Fruit fly (Drosophila melanogaster) whole organism, embryonic: Measurements from ENCODE around the gene CG5096.
A peak's percentile ranks its signal among the peaks of the same experiment; 100 is the strongest.

Source experiments
- ATbp ChIP-seq: fragments of 200-800 bp; sonication (Bioruptor generic); optimal IDR thresholded peaks from 2 replicates; lab custom pipeline; 2017; ENCODE audit warnings: missing biosample characterization, mild to moderate bottlenecking, missing genetic modification characterization, missing genetic modification reagents
- Ada2b ChIP-seq: fragments of 200-800 bp; sonication (Bioruptor generic); IDR thresholded peaks from 2 replicates; pipeline ENCODE4 v1.3.6; 2022; ENCODE audit warnings: missing biosample characterization, missing genetic modification characterization
- Bgb ChIP-seq: fragments of 200-800 bp; sonication (Bioruptor generic); IDR thresholded peaks from 2 replicates; pipeline ENCODE4 v1.3.6; 2022; ENCODE audit warnings: missing biosample characterization, missing genetic modification characterization; ENCODE audit not compliant: partially characterized antibody
- CG10959 ChIP-seq: fragments of 200-800 bp; sonication (Bioruptor generic); IDR thresholded peaks from 2 replicates; pipeline ENCODE4 v1.3.6; 2022; ENCODE audit warnings: missing biosample characterization, missing genetic modification characterization
- CG11695 ChIP-seq: fragments of 200-800 bp; sonication (Bioruptor generic); IDR thresholded peaks from 3 replicates; pipeline ENCODE4 v1.3.6; 2022; ENCODE audit warnings: missing biosample characterization, missing genetic modification characterization
- CG12391 ChIP-seq: fragments of 200-800 bp; sonication (Bioruptor generic); optimal IDR thresholded peaks from 3 replicates; lab custom pipeline; 2018; ENCODE audit warnings: missing biosample characterization, mild to moderate bottlenecking, missing genetic modification characterization, moderate library complexity
- CG14014 ChIP-seq: fragments of 200-800 bp; sonication (Bioruptor generic); IDR thresholded peaks from 2 replicates; pipeline ENCODE4 v1.3.6; 2022; ENCODE audit warnings: missing biosample characterization, missing genetic modification characterization
- CG14965 ChIP-seq: fragments of 200-800 bp; sonication (Bioruptor generic); optimal IDR thresholded peaks from 2 replicates; lab custom pipeline; 2016; ENCODE audit warnings: missing biosample characterization, missing genetic modification characterization, borderline replicate concordance
- CG16779 ChIP-seq: fragments of 200-800 bp; sonication (Bioruptor generic); IDR thresholded peaks from 2 replicates; pipeline ENCODE4 v1.3.6; 2022; ENCODE audit warnings: missing biosample characterization, missing genetic modification characterization
- CG1792 ChIP-seq: fragments of 200-800 bp; sonication (Bioruptor generic); optimal IDR thresholded peaks from 2 replicates; lab custom pipeline; 2016; ENCODE audit warnings: missing biosample characterization, missing genetic modification characterization
- CG18262 ChIP-seq: fragments of 200-800 bp; optimal IDR thresholded peaks from 3 replicates; lab custom pipeline; 2019; ENCODE audit warnings: missing biosample characterization, mild to moderate bottlenecking, missing genetic modification characterization, moderate library complexity
- CG18599 ChIP-seq: fragments of 200-800 bp; sonication (Bioruptor generic); optimal IDR thresholded peaks from 3 replicates; lab custom pipeline; 2017; ENCODE audit warnings: missing biosample characterization, missing genetic modification characterization, mild to moderate bottlenecking, moderate library complexity, missing genetic modification reagents
- CG2199 ChIP-seq: fragments of 200-800 bp; sonication (Bioruptor generic); IDR thresholded peaks from 3 replicates; pipeline ENCODE4 v1.3.6; 2022; ENCODE audit warnings: missing biosample characterization, missing genetic modification characterization
- CG2712 ChIP-seq: fragments of 200-800 bp; optimal IDR thresholded peaks from 3 replicates; lab custom pipeline; 2019; ENCODE audit warnings: missing biosample characterization, mild to moderate bottlenecking, missing genetic modification characterization, moderate library complexity
- CG34224 ChIP-seq: fragments of 200-800 bp; sonication (Bioruptor generic); IDR thresholded peaks from 3 replicates; pipeline ENCODE4 v1.3.6; 2022; ENCODE audit warnings: missing biosample characterization, missing genetic modification characterization; ENCODE audit not compliant: partially characterized antibody
- CG4404 ChIP-seq: fragments of 200-800 bp; sonication (Bioruptor generic); IDR thresholded peaks from 2 replicates; pipeline ENCODE4 v1.3.6; 2022; ENCODE audit warnings: missing biosample characterization, missing genetic modification characterization
- CG4617 ChIP-seq: fragments of 200-800 bp; sonication (Bioruptor generic); optimal IDR thresholded peaks from 3 replicates; lab custom pipeline; 2016; ENCODE audit warnings: missing biosample characterization, missing genetic modification characterization, borderline replicate concordance
- CG6175 ChIP-seq: fragments of 200-800 bp; sonication (Bioruptor generic); IDR thresholded peaks from 3 replicates; pipeline ENCODE4 v1.3.6; 2022; ENCODE audit warnings: missing biosample characterization, missing genetic modification characterization
- CG8388 ChIP-seq: fragments of 200-800 bp; sonication (Bioruptor generic); optimal IDR thresholded peaks from 2 replicates; lab custom pipeline; 2019; ENCODE audit warnings: missing biosample characterization, mild to moderate bottlenecking, missing genetic modification characterization, moderate library complexity
- CrebB ChIP-seq: fragments of 200-800 bp; sonication (Bioruptor generic); optimal IDR thresholded peaks from 3 replicates; lab custom pipeline; 2018; ENCODE audit warnings: missing biosample characterization, mild to moderate bottlenecking, missing genetic modification characterization
- Dbx ChIP-seq: fragments of 200-800 bp; sonication (Bioruptor generic); IDR thresholded peaks from 3 replicates; pipeline ENCODE4 v1.3.6; 2022; ENCODE audit warnings: missing biosample characterization, missing genetic modification characterization
- Doc2 ChIP-seq: fragments of 200-800 bp; sonication (Bioruptor generic); IDR thresholded peaks from 2 replicates; pipeline ENCODE4 v1.3.6; 2022; ENCODE audit warnings: missing biosample characterization, missing genetic modification characterization
- Nf-YA ChIP-seq: fragments of 200-800 bp; sonication (Bioruptor generic); IDR thresholded peaks from 2 replicates; pipeline ENCODE4 v1.3.6; 2022; ENCODE audit warnings: missing biosample characterization, missing genetic modification characterization
- Oli ChIP-seq: fragments of 200-800 bp; sonication (Bioruptor generic); optimal IDR thresholded peaks from 2 replicates; lab custom pipeline; 2018; ENCODE audit warnings: missing biosample characterization, mild to moderate bottlenecking, missing genetic modification characterization, moderate library complexity
- Optix ChIP-seq: fragments of 200-800 bp; sonication (Bioruptor generic); IDR thresholded peaks from 3 replicates; pipeline ENCODE4 v1.3.6; 2022; ENCODE audit warnings: missing biosample characterization, missing genetic modification characterization
- Sry-β ChIP-seq: fragments of 200-800 bp; sonication (Bioruptor generic); optimal IDR thresholded peaks from 2 replicates; lab custom pipeline; 2018; ENCODE audit warnings: missing biosample characterization, mild to moderate bottlenecking, missing genetic modification characterization, moderate library complexity
- Sry-δ ChIP-seq: fragments of 200-800 bp; sonication (Bioruptor generic); optimal IDR thresholded peaks from 2 replicates; lab custom pipeline; 2016; ENCODE audit warnings: missing biosample characterization, missing genetic modification characterization
- Taf1 ChIP-seq: fragments of 200-800 bp; sonication (Bioruptor generic); IDR thresholded peaks from 2 replicates; pipeline ENCODE4 v1.3.6; 2022; ENCODE audit warnings: missing biosample characterization, missing genetic modification characterization
- Usf ChIP-seq: fragments of 200-800 bp; sonication (Bioruptor generic); optimal IDR thresholded peaks from 2 replicates; lab custom pipeline; 2017; ENCODE audit warnings: missing genotype, missing biosample characterization, missing genetic modification characterization
- ab ChIP-seq: fragments of 200-800 bp; sonication (Bioruptor generic); optimal IDR thresholded peaks from 2 replicates; lab custom pipeline; 2016; ENCODE audit warnings: missing biosample characterization, missing genetic modification characterization
- bcd ChIP-seq: fragments of 200-800 bp; sonication (Bioruptor generic); optimal IDR thresholded peaks from 2 replicates; lab custom pipeline; 2017; ENCODE audit warnings: missing biosample characterization, mild to moderate bottlenecking, missing genetic modification characterization
- cato ChIP-seq: fragments of 200-800 bp; sonication (Bioruptor generic); optimal IDR thresholded peaks from 2 replicates; lab custom pipeline; 2016; ENCODE audit warnings: missing biosample characterization, missing genetic modification characterization, borderline replicate concordance
- chm ChIP-seq: fragments of 200-800 bp; sonication (Bioruptor generic); IDR thresholded peaks from 2 replicates; pipeline ENCODE4 v1.3.6; 2022; ENCODE audit warnings: missing biosample characterization, missing genetic modification characterization
- chn ChIP-seq: fragments of 200-800 bp; sonication (Bioruptor generic); optimal IDR thresholded peaks from 2 replicates; lab custom pipeline; 2016; ENCODE audit warnings: missing biosample characterization, missing genetic modification characterization
- dan ChIP-seq: fragments of 200-800 bp; sonication (Bioruptor generic); IDR thresholded peaks from 2 replicates; pipeline ENCODE4 v1.3.6; 2022; ENCODE audit warnings: missing biosample characterization, missing genetic modification characterization
- ewg ChIP-seq: fragments of 200-800 bp; sonication (Bioruptor generic); optimal IDR thresholded peaks from 3 replicates; lab custom pipeline; 2017; ENCODE audit warnings: mild to moderate bottlenecking, missing biosample characterization, missing genetic modification reagents, missing genetic modification characterization
- gsb ChIP-seq: fragments of 200-800 bp; sonication (Bioruptor generic); IDR thresholded peaks from 2 replicates; pipeline ENCODE4 v1.3.6; 2022; ENCODE audit warnings: missing biosample characterization, missing genetic modification characterization
- jumu ChIP-seq: fragments of 200-800 bp; sonication (Bioruptor generic); optimal IDR thresholded peaks from 3 replicates; lab custom pipeline; 2016; ENCODE audit warnings: missing biosample characterization, missing genetic modification characterization
- kni ChIP-seq: fragments of 200-800 bp; sonication (Bioruptor generic); optimal IDR thresholded peaks from 3 replicates; lab custom pipeline; 2017; ENCODE audit warnings: mild to moderate bottlenecking, missing biosample characterization, missing genetic modification reagents, missing genetic modification characterization
- nom ChIP-seq: fragments of 200-800 bp; sonication (Bioruptor generic); optimal IDR thresholded peaks from 2 replicates; lab custom pipeline; 2017; ENCODE audit warnings: missing biosample characterization, missing genetic modification characterization, mild to moderate bottlenecking, moderate library complexity, missing genetic modification reagents
- org-1 ChIP-seq: fragments of 200-800 bp; sonication (Bioruptor generic); optimal IDR thresholded peaks from 2 replicates; lab custom pipeline; 2017; ENCODE audit warnings: missing biosample characterization, missing genetic modification characterization
- pfk ChIP-seq: fragments of 200-800 bp; sonication (Bioruptor generic); optimal IDR thresholded peaks from 2 replicates; lab custom pipeline; 2018; ENCODE audit warnings: missing biosample characterization, mild to moderate bottlenecking, missing genetic modification characterization, moderate library complexity
- pzg ChIP-seq: fragments of 200-800 bp; sonication (Bioruptor generic); optimal IDR thresholded peaks from 3 replicates; lab custom pipeline; 2018; ENCODE audit warnings: missing biosample characterization, mild to moderate bottlenecking, missing genetic modification characterization, moderate library complexity
- rib ChIP-seq: fragments of 200-800 bp; sonication (Bioruptor generic); IDR thresholded peaks from 2 replicates; pipeline ENCODE4 v1.3.6; 2022; ENCODE audit warnings: missing biosample characterization, missing genetic modification characterization
- salm ChIP-seq: fragments of 200-800 bp; sonication (Bioruptor generic); optimal IDR thresholded peaks from 2 replicates; lab custom pipeline; 2018; ENCODE audit warnings: missing biosample characterization, mild to moderate bottlenecking, missing genetic modification characterization
- scrt ChIP-seq: fragments of 200-800 bp; sonication (Bioruptor generic); optimal IDR thresholded peaks from 2 replicates; lab custom pipeline; 2018; ENCODE audit warnings: missing biosample characterization, mild to moderate bottlenecking, missing genetic modification characterization, moderate library complexity
- sim ChIP-seq: fragments of 200-800 bp; sonication (Bioruptor generic); IDR thresholded peaks from 2 replicates; pipeline ENCODE4 v1.3.6; 2022; ENCODE audit warnings: missing biosample characterization, missing genetic modification characterization
- so ChIP-seq: fragments of 200-800 bp; sonication (Bioruptor generic); IDR thresholded peaks from 3 replicates; pipeline ENCODE4 v1.3.6; 2022; ENCODE audit warnings: missing biosample characterization, missing genetic modification characterization
- sqz ChIP-seq: fragments of 200-800 bp; sonication (Bioruptor generic); optimal IDR thresholded peaks from 3 replicates; lab custom pipeline; 2018; ENCODE audit warnings: missing biosample characterization, mild to moderate bottlenecking, missing genetic modification characterization
- twi ChIP-seq: fragments of 200-800 bp; optimal IDR thresholded peaks from 2 replicates; lab custom pipeline; 2019; ENCODE audit warnings: missing biosample characterization, mild to moderate bottlenecking, missing genetic modification characterization, moderate library complexity
- yki ChIP-seq: fragments of >200 bp; optimal IDR thresholded peaks from 3 replicates; lab custom pipeline; 2018

The CG5096 gene

DNA sequence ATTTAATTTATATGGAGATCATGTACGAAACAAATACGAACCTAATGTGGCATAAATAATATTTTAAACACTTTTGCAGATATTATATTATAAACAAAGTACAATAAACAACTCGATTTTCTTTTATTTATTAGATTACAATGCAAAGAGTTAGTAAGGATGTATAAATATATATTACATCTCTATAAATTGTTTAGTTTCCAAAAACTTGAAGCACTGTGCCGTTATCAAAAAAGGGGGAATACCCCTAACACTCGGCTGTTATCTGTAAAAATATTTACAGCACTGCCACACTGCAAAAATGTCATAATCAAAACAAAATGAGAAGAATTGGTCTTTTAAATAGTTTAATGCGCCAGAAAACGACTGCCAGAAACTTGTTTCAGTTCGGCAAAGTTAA, 46.5 kb downstream of the CG5096 start, which contains the start of gene CG5188 (continued):
- TF ChIP-seq kni (GFP tag; lab: Kevin White, UChicago) (no peak), pzg (GFP tag; lab: Kevin White, UChicago) (peak; percentile 40), chn (GFP tag; lab: Kevin White, UChicago) (peak; percentile 17), CG8388 (peak; percentile 99), Bgb (GFP tag; lab: Robert Waterston, UW) (peak; percentile 16; the same call in 1 of the 2 replicates), ATbp (GFP tag; lab: Kevin White, UChicago) (no peak), CG18262 (tag; lab: Kevin White, UChicago) (peak; percentile 49), CG1792 (GFP tag; lab: Kevin White, UChicago) (no peak), Oli (peak; percentile 19), so (GFP tag; lab: Robert Waterston, UW) (peak; percentile 26; the same call in 1 of the 3 replicates), nom (GFP tag; lab: Kevin White, UChicago) (peak; percentile 49), CG18599 (no peak), chm (no peak), CG4404 (GFP tag; lab: Robert Waterston, UW) (no peak), Ada2b (GFP tag; lab: Robert Waterston, UW) (peak; percentile 62), bcd (GFP tag; lab: Kevin White, UChicago) (no peak), CG6175 (no peak), sim (GFP tag; lab: Robert Waterston, UW) (no peak), Dbx (peak; percentile 66; the same call in 1 of the 3 replicates), Sry-δ (GFP tag; lab: Kevin White, UChicago) (no peak), CG2199 (no peak), CG14014 (GFP tag; lab: Robert Waterston, UW) (peak; percentile 35; the same call in 1 of the 2 replicates), gsb (GFP tag; lab: Robert Waterston, UW) (no peak), salm (tag; lab: Kevin White, UChicago) (peak; percentile 7), CG2712 (tag; lab: Kevin White, UChicago) (peak; percentile 65), ewg (GFP tag; lab: Kevin White, UChicago) (no peak), twi (tag; lab: Kevin White, UChicago) (no peak), jumu (GFP tag; lab: Kevin White, UChicago) (peak; percentile 13), CG4617 (GFP tag; lab: Kevin White, UChicago) (peak; percentile 19), org-1 (GFP tag; lab: Kevin White, UChicago) (no peak), Taf1 (0 out of 2 replicates have a peak, but pooled peaks have one; percentile 29), dan (GFP tag; lab: Robert Waterston, UW) (no peak), scrt (GFP tag; lab: Kevin White, UChicago) (no peak), sqz (no peak), CG12391 (tag; lab: Kevin White, UChicago) (peak; percentile 67), CG10959 (GFP tag; lab: Robert Waterston, UW) (no peak), cato (no peak), Nf-YA (GFP tag; lab: Robert Waterston, UW) (no peak), pfk (no peak), CG14965 (GFP tag; lab: Kevin White, UChicago) (no peak), CG11695 (GFP tag; lab: Robert Waterston, UW) (peak; percentile 66; the same call in 2 of the 3 replicates), CG34224 (GFP tag; lab: Robert Waterston, UW) (0 out of 3 replicates have a peak, but pooled peaks have one; percentile 39), Usf (GFP tag; lab: Kevin White, UChicago) (no peak), rib (GFP tag; lab: Robert Waterston, UW) (no peak), Doc2 (GFP tag; lab: Robert Waterston, UW) (no peak), CG16779 (GFP tag; lab: Robert Waterston, UW) (no peak), yki (lab: Kevin White, UChicago) (no peak), ab (GFP tag; lab: Kevin White, UChicago) (no peak), Optix (GFP tag; lab: Robert Waterston, UW) (no peak), CrebB (tag; lab: Kevin White, UChicago) (no peak), Sry-β (GFP tag; lab: Kevin White, UChicago) (no peak)
